Fruit fly (Drosophila melanogaster) whole organism, embryonic: ENCODE results near the gene CG9961.

Experiments used
- Blimp-1 ChIP-seq: fragments of 200-800 bp; sonication (Bioruptor generic); optimal IDR thresholded peaks from 3 replicates; lab custom pipeline; 2018; ENCODE audit warnings: missing biosample characterization, missing genetic modification characterization, mild to moderate bottlenecking, moderate library complexity, missing genetic modification reagents
- CG15073 ChIP-seq: fragments of 200-800 bp; sonication (Bioruptor generic); optimal IDR thresholded peaks from 2 replicates; lab custom pipeline; 2016; ENCODE audit warnings: missing biosample characterization, missing genetic modification characterization
- NK7.1 ChIP-seq: fragments of 200-800 bp; sonication (Bioruptor generic); optimal IDR thresholded peaks from 3 replicates; lab custom pipeline; 2016; ENCODE audit warnings: missing biosample characterization, missing genetic modification characterization
- chn ChIP-seq: fragments of 200-800 bp; sonication (Bioruptor generic); optimal IDR thresholded peaks from 2 replicates; lab custom pipeline; 2016; ENCODE audit warnings: missing biosample characterization, missing genetic modification characterization
- twi ChIP-seq: fragments of 200-800 bp; optimal IDR thresholded peaks from 2 replicates; lab custom pipeline; 2019; ENCODE audit warnings: missing biosample characterization, mild to moderate bottlenecking, missing genetic modification characterization, moderate library complexity

- TF ChIP-seq chn, result no peak
- no peak for TF ChIP-seq Blimp-1 (GFP tag; lab: Kevin White, UChicago)
- TF ChIP-seq NK7.1 (GFP tag; lab: Kevin White, UChicago), result no peak
- no peak for TF ChIP-seq CG15073 (GFP tag; lab: Kevin White, UChicago)
- peak; percentile 46 for TF ChIP-seq twi (tag; lab: Kevin White, UChicago)
Observed at dm6 chr2L:2769476-2770185, 24.9 kb upstream of the CG9961 start, which contains the start of the genes colt and HINT1.
